Fruit fly (Drosophila melanogaster): ENCODE results near the gene Ugt36E1.

- TF ChIP-seq usp (GFP tag; optimal IDR thresholded peaks at IDR 0.05) (no peak), ey (GFP tag; optimal IDR thresholded peaks at IDR 0.05) (no peak), sage (GFP tag; optimal IDR thresholded peaks at IDR 0.05) (no peak), br (GFP tag; optimal IDR thresholded peaks at IDR 0.05) (no peak), HLH106 (tag; optimal IDR thresholded peaks at IDR 0.05) (no peak), woc (GFP tag; optimal IDR thresholded peaks at IDR 0.05) (no peak)
Observed at dm6 chr2L:18787415-18787989, 39.1 kb upstream of the Ugt36E1 start.

Measured in whole organism, wandering third instar larva.